Fruit fly (Drosophila melanogaster) whole organism, embryonic: Measurements from ENCODE around the gene sloth1.
A peak's percentile ranks its signal among the peaks of the same experiment; 100 is the strongest.

Experiments
- Asciz ChIP-seq: fragments of 200-800 bp; sonication (Bioruptor generic); optimal IDR thresholded peaks from 2 replicates; lab custom pipeline; 2017; ENCODE audit warnings: missing biosample characterization, mild to moderate bottlenecking, missing genetic modification characterization, missing genetic modification reagents
- Bdp1 ChIP-seq: fragments of 200-800 bp; sonication (Bioruptor generic); optimal IDR thresholded peaks from 3 replicates; lab custom pipeline; 2016; ENCODE audit warnings: missing biosample characterization, missing genetic modification characterization
- CG10543 ChIP-seq: fragments of 200-800 bp; sonication (Bioruptor generic); optimal IDR thresholded peaks from 3 replicates; lab custom pipeline; 2017; ENCODE audit warnings: missing biosample characterization, mild to moderate bottlenecking, missing genetic modification characterization, moderate library complexity
- CG12071 ChIP-seq: fragments of 200-800 bp; sonication (Bioruptor generic); optimal IDR thresholded peaks from 3 replicates; lab custom pipeline; 2018; ENCODE audit warnings: missing biosample characterization, mild to moderate bottlenecking, missing genetic modification characterization
- CG1233 ChIP-seq: fragments of 200-800 bp; sonication (Bioruptor generic); optimal IDR thresholded peaks from 4 replicates; lab custom pipeline; 2018; ENCODE audit warnings: missing biosample characterization, mild to moderate bottlenecking, missing genetic modification characterization
- CG12744 ChIP-seq: fragments of 200-800 bp; sonication (Bioruptor generic); optimal IDR thresholded peaks from 2 replicates; lab custom pipeline; 2016; ENCODE audit warnings: missing biosample characterization, missing genetic modification characterization
- CG15514 ChIP-seq: fragments of 200-800 bp; sonication (Bioruptor generic); optimal IDR thresholded peaks from 3 replicates; lab custom pipeline; 2017; ENCODE audit warnings: missing biosample characterization, missing genetic modification characterization, mild to moderate bottlenecking, moderate library complexity, missing genetic modification reagents
- CG17186 ChIP-seq: fragments of 200-800 bp; sonication (Bioruptor generic); optimal IDR thresholded peaks from 3 replicates; lab custom pipeline; 2017; ENCODE audit warnings: missing biosample characterization, missing genetic modification reagents, missing genetic modification characterization
- CG17802 ChIP-seq: fragments of 200-800 bp; sonication (Bioruptor generic); optimal IDR thresholded peaks from 2 replicates; lab custom pipeline; 2018; ENCODE audit warnings: missing biosample characterization, mild to moderate bottlenecking, missing genetic modification characterization, moderate library complexity
- CG18599 ChIP-seq: fragments of 200-800 bp; sonication (Bioruptor generic); optimal IDR thresholded peaks from 3 replicates; lab custom pipeline; 2017; ENCODE audit warnings: missing biosample characterization, missing genetic modification characterization, mild to moderate bottlenecking, moderate library complexity, missing genetic modification reagents
- CG2199 ChIP-seq: fragments of 200-800 bp; sonication (Bioruptor generic); IDR thresholded peaks from 3 replicates; pipeline ENCODE4 v1.3.6; 2022; ENCODE audit warnings: missing biosample characterization, missing genetic modification characterization
- CG34376 ChIP-seq: fragments of 200-800 bp; sonication (Bioruptor generic); optimal IDR thresholded peaks from 2 replicates; lab custom pipeline; 2018; ENCODE audit warnings: missing biosample characterization, mild to moderate bottlenecking, missing genetic modification characterization
- CG3726 ChIP-seq: fragments of 200-800 bp; sonication (Bioruptor generic); IDR thresholded peaks from 3 replicates; pipeline ENCODE4, ENCODE4 v1.3.6; 2022; ENCODE audit warnings: missing biosample characterization, missing genetic modification characterization
- CG3838 ChIP-seq: fragments of 200-800 bp; sonication (Bioruptor generic); optimal IDR thresholded peaks from 3 replicates; lab custom pipeline; 2016; ENCODE audit warnings: missing biosample characterization, missing genetic modification characterization
- CG7839 ChIP-seq: fragments of 200-800 bp; sonication (Bioruptor generic); optimal IDR thresholded peaks from 3 replicates; lab custom pipeline; 2018; ENCODE audit warnings: missing biosample characterization, mild to moderate bottlenecking, missing genetic modification characterization, moderate library complexity
- CG7987 ChIP-seq: fragments of 200-800 bp; sonication (Bioruptor generic); optimal IDR thresholded peaks from 2 replicates; lab custom pipeline; 2018; ENCODE audit warnings: missing biosample characterization, mild to moderate bottlenecking, missing genetic modification characterization, moderate library complexity
- CG8478 ChIP-seq: fragments of >200 bp; optimal IDR thresholded peaks from 2 replicates; lab custom pipeline; 2018
- Elba2 ChIP-seq: fragments of 200-800 bp; sonication (Bioruptor generic); optimal IDR thresholded peaks from 3 replicates; lab custom pipeline; 2016; ENCODE audit warnings: missing biosample characterization, missing genetic modification characterization
- GATAe ChIP-seq: fragments of 200-800 bp; sonication (Bioruptor generic); conservative IDR thresholded peaks from 2 replicates; pipeline ENCODE4 v1.3.6; 2022; ENCODE audit warnings: missing biosample characterization, missing genetic modification characterization
- HLH54F ChIP-seq: fragments of 200-800 bp; sonication (Bioruptor generic); optimal IDR thresholded peaks from 3 replicates; lab custom pipeline; 2016; ENCODE audit warnings: missing biosample characterization, missing genetic modification characterization
- Hand ChIP-seq: fragments of 200-800 bp; sonication (Bioruptor generic); optimal IDR thresholded peaks from 2 replicates; lab custom pipeline; 2017; ENCODE audit warnings: mild to moderate bottlenecking, missing biosample characterization, missing genetic modification reagents, missing genetic modification characterization
- Hey ChIP-seq: fragments of 200-800 bp; sonication (Bioruptor generic); optimal IDR thresholded peaks from 3 replicates; lab custom pipeline; 2018; ENCODE audit warnings: missing biosample characterization, mild to moderate bottlenecking, missing genetic modification characterization
- Hr39 ChIP-seq: fragments of >200 bp; optimal IDR thresholded peaks from 2 replicates; lab custom pipeline; 2017
- Lim3 ChIP-seq: fragments of 200-800 bp; sonication (Bioruptor generic); IDR thresholded peaks from 2 replicates; pipeline ENCODE4 v1.3.6; 2022; ENCODE audit warnings: missing biosample characterization, missing genetic modification characterization
- MESR4 ChIP-seq: fragments of 200-800 bp; sonication (Bioruptor generic); optimal IDR thresholded peaks from 2 replicates; lab custom pipeline; 2018; ENCODE audit warnings: missing biosample characterization, mild to moderate bottlenecking, missing genetic modification characterization, moderate library complexity
- NC2β ChIP-seq: fragments of 200-800 bp; sonication (Bioruptor generic); optimal IDR thresholded peaks from 2 replicates; lab custom pipeline; 2016; ENCODE audit warnings: missing biosample characterization, missing genetic modification characterization
- Nf-YB ChIP-seq: fragments of 200-800 bp; sonication (Bioruptor generic); optimal IDR thresholded peaks from 3 replicates; lab custom pipeline; 2019; ENCODE audit warnings: missing biosample characterization, mild to moderate bottlenecking, missing genetic modification characterization, moderate library complexity
- Nf-YC ChIP-seq: fragments of 200-800 bp; optimal IDR thresholded peaks from 3 replicates; lab custom pipeline; 2019; ENCODE audit warnings: missing biosample characterization, mild to moderate bottlenecking, missing genetic modification characterization, moderate library complexity
- NfI ChIP-seq: fragments of 200-800 bp; sonication (Bioruptor generic); optimal IDR thresholded peaks from 3 replicates; lab custom pipeline; 2018; ENCODE audit warnings: missing biosample characterization, mild to moderate bottlenecking, missing genetic modification characterization, moderate library complexity
- Oli ChIP-seq: fragments of 200-800 bp; sonication (Bioruptor generic); optimal IDR thresholded peaks from 2 replicates; lab custom pipeline; 2018; ENCODE audit warnings: missing biosample characterization, mild to moderate bottlenecking, missing genetic modification characterization, moderate library complexity
- caup ChIP-seq: fragments of 200-800 bp; sonication (Bioruptor generic); optimal IDR thresholded peaks from 3 replicates; lab custom pipeline; 2017; ENCODE audit warnings: missing biosample characterization, mild to moderate bottlenecking, missing genetic modification characterization, moderate library complexity; ENCODE audit not compliant: severe bottlenecking
- crol ChIP-seq: fragments of 200-800 bp; sonication (Bioruptor generic); IDR thresholded peaks from 2 replicates; pipeline ENCODE4 v1.3.6; 2022; ENCODE audit warnings: missing biosample characterization, missing genetic modification characterization
- da ChIP-seq: fragments of 200-800 bp; sonication (Bioruptor generic); optimal IDR thresholded peaks from 2 replicates; lab custom pipeline; 2016; ENCODE audit warnings: missing biosample characterization, missing genetic modification characterization
- dmrt11E ChIP-seq: fragments of 200-800 bp; sonication (Bioruptor generic); optimal IDR thresholded peaks from 3 replicates; lab custom pipeline; 2018; ENCODE audit warnings: missing biosample characterization, mild to moderate bottlenecking, missing genetic modification characterization, moderate library complexity
- exex ChIP-seq: fragments of 200-800 bp; sonication (Bioruptor generic); optimal IDR thresholded peaks from 4 replicates; lab custom pipeline; 2018; ENCODE audit warnings: missing biosample characterization, mild to moderate bottlenecking, missing genetic modification characterization, moderate library complexity
- gcm ChIP-seq: fragments of 200-800 bp; sonication (Bioruptor generic); optimal IDR thresholded peaks from 2 replicates; lab custom pipeline; 2019; ENCODE audit warnings: missing biosample characterization, mild to moderate bottlenecking, missing genetic modification characterization, moderate library complexity
- jigr1 ChIP-seq: fragments of 200-800 bp; sonication (Bioruptor generic); IDR thresholded peaks from 3 replicates; pipeline ENCODE4 v1.3.6; 2022; ENCODE audit warnings: missing biosample characterization, missing genetic modification characterization
- jing ChIP-seq: fragments of 200-800 bp; sonication (Bioruptor generic); optimal IDR thresholded peaks from 2 replicates; lab custom pipeline; 2018; ENCODE audit warnings: missing biosample characterization, mild to moderate bottlenecking, missing genetic modification characterization
- kay ChIP-seq: fragments of 200-800 bp; sonication (Bioruptor generic); optimal IDR thresholded peaks from 2 replicates; lab custom pipeline; 2016; ENCODE audit warnings: missing biosample characterization, missing genetic modification characterization
- lmd ChIP-seq: fragments of 200-800 bp; sonication (Bioruptor generic); IDR thresholded peaks from 2 replicates; pipeline ENCODE4 v1.3.6; 2022; ENCODE audit warnings: missing biosample characterization, missing genetic modification characterization
- maf-S ChIP-seq: fragments of 200-800 bp; sonication (Bioruptor generic); optimal IDR thresholded peaks from 2 replicates; lab custom pipeline; 2016; ENCODE audit warnings: missing biosample characterization, missing genetic modification characterization
- odd ChIP-seq: fragments of 200-800 bp; sonication (Bioruptor generic); optimal IDR thresholded peaks from 2 replicates; lab custom pipeline; 2017; ENCODE audit warnings: missing biosample characterization, mild to moderate bottlenecking, missing genetic modification characterization
- pho ChIP-seq: fragments of 200-800 bp; sonication (Bioruptor generic); optimal IDR thresholded peaks from 2 replicates; lab custom pipeline; 2016; ENCODE audit warnings: missing biosample characterization, missing genetic modification characterization
- psq ChIP-seq: fragments of 200-800 bp; sonication (Bioruptor generic); optimal IDR thresholded peaks from 2 replicates; lab custom pipeline; 2017; ENCODE audit warnings: missing biosample characterization, missing genetic modification characterization
- sc ChIP-seq, 3 experiments: fragments of >200 bp in 2 of 3; fragments of 200-800 bp in 1 of 3; sonication (Bioruptor generic) in 1 of 3; optimal IDR thresholded peaks; 2 replicates in 2 of 3; 3 replicates in 1 of 3; lab custom pipeline; 2017; ENCODE audit warnings: mild to moderate bottlenecking in 1 of 3, missing biosample characterization in 1 of 3, missing genetic modification characterization in 1 of 3, missing genetic modification reagents in 1 of 3
- sens ChIP-seq: fragments of 200-800 bp; sonication (Bioruptor generic); peaks from one replicate; lab custom pipeline; 2016; ENCODE audit warnings: missing biosample characterization, missing genetic modification characterization
- trh ChIP-seq: fragments of 200-800 bp; sonication (Bioruptor generic); optimal IDR thresholded peaks from 2 replicates; lab custom pipeline; 2016; ENCODE audit warnings: missing biosample characterization, missing genetic modification characterization
- unc-4 ChIP-seq: fragments of 200-800 bp; sonication (Bioruptor generic); IDR thresholded peaks from 2 replicates; pipeline ENCODE4 v1.3.6; 2022; ENCODE audit warnings: missing biosample characterization, missing genetic modification characterization; ENCODE audit not compliant: partially characterized antibody
- usp ChIP-seq: fragments of >200 bp; optimal IDR thresholded peaks from 2 replicates; lab custom pipeline; 2017; ENCODE audit warnings: missing biosample characterization, missing genetic modification characterization
- zen ChIP-seq: fragments of 200-800 bp; sonication (Bioruptor generic); optimal IDR thresholded peaks from 3 replicates; lab custom pipeline; 2018; ENCODE audit warnings: missing biosample characterization, mild to moderate bottlenecking, missing genetic modification characterization, moderate library complexity

sloth1 gene

dm6 chrX:6993753-6994152, 17.4 kb upstream of the sloth1 start (continued):
- TF ChIP-seq MESR4 (GFP tag; lab: Kevin White, UChicago) (no peak), CG2199 (GFP tag; lab: Robert Waterston, UW) (peak; percentile 57; the same call in 1 of the 3 replicates), da (no peak), zen (tag; lab: Kevin White, UChicago) (peak; percentile 56), CG12744 (GFP tag; lab: Kevin White, UChicago) (peak; percentile 26), Lim3 (GFP tag; lab: Robert Waterston, UW) (0 out of 2 replicates have a peak, but pooled peaks have one; percentile 37), HLH54F (GFP tag; lab: Kevin White, UChicago) (peak; percentile 67), NC2β (GFP tag; lab: Kevin White, UChicago) (peak; percentile 72), pho (GFP tag; lab: Kevin White, UChicago) (peak; percentile 65), exex (tag; lab: Kevin White, UChicago) (peak; percentile 6), CG3726 (GFP tag; lab: Robert Waterston, UW) (no peak), CG7987 (GFP tag; lab: Kevin White, UChicago) (peak; percentile 60), GATAe (GFP tag; lab: Robert Waterston, UW) (peak; percentile 77), sc (optimal IDR thresholded peaks at IDR 0.05; lab: Kevin White, UChicago) (no peak), sc (GFP tag; optimal IDR thresholded peaks at IDR 0.05; lab: Kevin White, UChicago) (no peak), maf-S (GFP tag; lab: Kevin White, UChicago) (peak; percentile 72), jing (GFP tag; lab: Kevin White, UChicago) (peak; percentile 38), Bdp1 (GFP tag; lab: Kevin White, UChicago) (peak; percentile 56), gcm (GFP tag; lab: Kevin White, UChicago) (peak; percentile 23), usp (GFP tag; lab: Kevin White, UChicago) (no peak), dmrt11E (tag; lab: Kevin White, UChicago) (peak; percentile 36), CG12071 (GFP tag; lab: Kevin White, UChicago) (peak; percentile 31), Nf-YC (tag; lab: Kevin White, UChicago) (no peak), Hr39 (lab: Kevin White, UChicago) (no peak), CG17802 (tag; lab: Kevin White, UChicago) (peak; percentile 21), Hey (tag; lab: Kevin White, UChicago) (no peak), kay (no peak), CG10543 (GFP tag; lab: Kevin White, UChicago) (peak; percentile 67), NfI (peak; percentile 61), caup (GFP tag; lab: Kevin White, UChicago) (peak; percentile 73), Oli (peak; percentile 70), Asciz (peak; percentile 27), jigr1 (GFP tag; lab: Robert Waterston, UW) (peak; percentile 44; the same call in 1 of the 3 replicates), CG17186 (no peak), CG15514 (GFP tag; lab: Kevin White, UChicago) (peak; percentile 61), CG18599 (GFP tag; lab: Kevin White, UChicago) (peak; percentile 81), Elba2 (GFP tag; lab: Kevin White, UChicago) (no peak)

DNA sequence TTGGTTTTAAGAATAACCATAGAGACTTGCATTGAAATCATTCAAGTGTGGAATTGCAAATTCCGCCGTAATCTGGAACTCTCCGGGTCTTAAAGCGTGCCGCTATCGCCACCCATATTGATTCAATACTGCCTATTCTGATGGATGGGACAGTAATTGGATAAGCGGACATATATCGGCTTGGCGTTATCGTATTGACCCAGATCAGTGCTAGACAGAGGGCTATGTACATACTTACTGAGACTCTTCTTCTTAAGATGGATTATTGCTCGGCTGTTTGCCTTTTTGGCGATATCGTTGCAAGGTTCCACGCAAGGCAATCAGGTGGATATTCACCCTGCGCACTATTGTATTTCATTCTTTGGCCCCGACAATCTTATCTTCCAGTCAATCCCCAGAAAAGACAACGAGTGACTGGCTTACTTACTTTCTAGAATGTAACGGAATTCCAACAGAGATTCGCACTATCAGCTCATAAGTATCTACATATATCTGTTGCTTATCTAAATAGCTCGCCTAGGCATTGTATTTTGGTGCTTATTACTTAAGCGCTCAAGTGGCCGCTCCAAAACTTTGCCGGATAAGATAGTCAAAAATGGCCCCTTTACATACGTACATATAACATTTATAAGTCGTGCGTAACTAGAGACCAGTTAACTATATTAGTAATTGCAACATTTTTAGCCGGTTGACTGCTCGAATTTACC, 16.5 kb upstream of the sloth1 start:
- TF ChIP-seq sens (GFP tag; lab: Kevin White, UChicago), result peak; percentile 60
- peak; percentile 40 for TF ChIP-seq odd (GFP tag; lab: Kevin White, UChicago)
- no peak for TF ChIP-seq CG7839
- TF ChIP-seq lmd, result no peak
- TF ChIP-seq CG3838, result no peak
- TF ChIP-seq trh (GFP tag; lab: Kevin White, UChicago), result no peak
- no peak for TF ChIP-seq Nf-YB (GFP tag; lab: Kevin White, UChicago)
- TF ChIP-seq CG1233, result peak; percentile 6
- TF ChIP-seq da, result no peak
- no peak for TF ChIP-seq unc-4 (GFP tag; lab: Robert Waterston, UW)
- no peak for TF ChIP-seq crol
- TF ChIP-seq CG17802 (tag; lab: Kevin White, UChicago), result no peak
- TF ChIP-seq psq (GFP tag; lab: Kevin White, UChicago), result no peak
- peak; percentile 54 for TF ChIP-seq CG34376 (GFP tag; lab: Kevin White, UChicago)
- no peak for TF ChIP-seq CG8478 (lab: Kevin White, UChicago)
- peak; percentile 14 for TF ChIP-seq Hand
